Worm (Caenorhabditis elegans) whole organism, L4 larva: ENCODE data around the gene ZK84.1.

Experiments
- aly-2 ChIP-seq: sonication (generic microtip); optimal IDR thresholded peaks from 2 replicates; lab custom pipeline; 2018; ENCODE audit warnings: missing biosample characterization, missing genetic modification characterization
- ama-1 ChIP-seq: fragments of 150-350 bp; optimal IDR thresholded peaks from 2 replicates; lab custom pipeline; 2014; ENCODE audit warnings: inconsistent platforms, mixed read lengths
- attf-4 ChIP-seq: sonication (generic microtip); optimal IDR thresholded peaks from 3 replicates; lab custom pipeline; 2017; ENCODE audit warnings: missing biosample characterization, missing genetic modification characterization
- ceh-82 ChIP-seq: sonication (generic microtip); optimal IDR thresholded peaks from 2 replicates; lab custom pipeline; 2017; ENCODE audit warnings: missing biosample characterization, missing genetic modification characterization
- dmd-6 ChIP-seq: fragments of 200-800 bp; sonication (Bioruptor generic); IDR thresholded peaks from 2 replicates; pipeline ENCODE4 v1.3.6; 2022; ENCODE audit warnings: missing genetic modification reagents, missing genetic modification characterization, missing compliant biosample characterization
- dpl-1 ChIP-seq: fragments of 150-350 bp; optimal IDR thresholded peaks from 2 replicates; lab custom pipeline; 2014; ENCODE audit warnings: missing biosample characterization, missing genetic modification reagents, missing genetic modification characterization
- egl-43 ChIP-seq: fragments of 200-800 bp; sonication (Bioruptor generic); IDR thresholded peaks from 2 replicates; pipeline ENCODE4 v1.3.6; 2022; ENCODE audit warnings: missing genetic modification reagents, missing genetic modification characterization, missing compliant biosample characterization
- gei-8 ChIP-seq: fragments of 200-800 bp; sonication (Bioruptor generic); optimal IDR thresholded peaks from 2 replicates; lab custom pipeline; 2018; ENCODE audit warnings: mild to moderate bottlenecking, missing genetic modification characterization, missing compliant biosample characterization
- lim-7 ChIP-seq: fragments of 200-800 bp; sonication (Bioruptor generic); IDR thresholded peaks from 2 replicates; pipeline ENCODE4 v1.3.6; 2022; ENCODE audit warnings: missing genetic modification characterization, missing compliant biosample characterization
- nhr-28 ChIP-seq: fragments of 150-350 bp; optimal IDR thresholded peaks from 2 replicates; lab custom pipeline; 2014; ENCODE audit warnings: missing biosample characterization, missing genetic modification characterization
- nhr-76 ChIP-seq: fragments of 150-350 bp; optimal IDR thresholded peaks from 2 replicates; lab custom pipeline; 2014; ENCODE audit warnings: missing biosample characterization, missing genetic modification characterization
- zag-1 ChIP-seq: fragments of 150-350 bp; optimal IDR thresholded peaks from 2 replicates; lab custom pipeline; 2014; ENCODE audit warnings: missing biosample characterization, missing genetic modification characterization
- zfp-2 ChIP-seq: sonication (generic microtip); optimal IDR thresholded peaks from 2 replicates; lab custom pipeline; 2016; ENCODE audit warnings: mild to moderate bottlenecking, missing genetic modification characterization, missing compliant biosample characterization

DNA sequence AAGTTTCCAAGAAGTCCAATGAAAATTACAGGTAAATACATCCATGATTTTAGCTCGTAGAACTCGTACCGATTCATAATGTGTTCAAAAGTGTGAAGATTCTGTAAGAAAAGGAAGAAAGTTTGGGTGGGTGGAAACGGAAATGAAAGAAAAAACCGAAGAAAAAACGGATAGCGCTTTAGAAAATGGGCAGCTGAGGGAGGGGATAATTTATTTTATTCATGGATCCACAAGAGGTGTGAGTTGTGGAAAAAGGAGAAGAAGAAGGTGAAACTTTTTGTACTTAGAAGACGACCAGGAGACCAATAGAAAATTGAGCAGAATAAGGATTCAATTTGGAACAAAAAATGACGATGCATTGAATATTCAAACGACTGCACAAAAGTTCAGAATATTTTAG is 10.7 kb downstream of the ZK84.1 start, which contains the start of gene frpr-16:
- TF ChIP-seq dmd-6 (GFP tag; lab: Robert Waterston, UW), result no peak
- no peak for TF ChIP-seq ama-1 (lab: Kevin White, UChicago)
- no peak for TF ChIP-seq attf-4
- TF ChIP-seq lim-7 (GFP tag; lab: Robert Waterston, UW), result no peak
- TF ChIP-seq nhr-28, result no peak
- TF ChIP-seq nhr-76 (tag; lab: Kevin White, UChicago), result no peak
- no peak for TF ChIP-seq zag-1 (tag; lab: Kevin White, UChicago)
- TF ChIP-seq egl-43 (GFP tag; lab: Robert Waterston, UW), result no peak
- TF ChIP-seq zfp-2, result no peak
- no peak for TF ChIP-seq gei-8 (GFP tag; lab: Kevin White, UChicago)
- TF ChIP-seq dpl-1 (GFP tag; lab: Kevin White, UChicago), result no peak
- no peak for TF ChIP-seq ceh-82 (tag; lab: Kevin White, UChicago)
- TF ChIP-seq aly-2 (tag; lab: Kevin White, UChicago), result no peak
